Worm (Caenorhabditis elegans): ENCODE results near the gene rpl-15.

rpl-15 gene

ce11 chrIV:682726-683340 lies 28.5 kb upstream of the rpl-15 start (continued):
- TF ChIP-seq gmeb-1 (tag; optimal IDR thresholded peaks at IDR 0.05) = peak; percentile 69
- TF ChIP-seq ama-1 (optimal IDR thresholded peaks at IDR 0.05) = no peak
- peak; percentile 79 for TF ChIP-seq nhr-129 (tag; optimal IDR thresholded peaks at IDR 0.05)
- TF ChIP-seq elt-1 (tag; optimal IDR thresholded peaks at IDR 0.05) = no peak
- peak in 1 of 2 experiments; percentile 36 for TF ChIP-seq lsy-2 (tag; optimal IDR thresholded peaks at IDR 0.05)
- no peak for TF ChIP-seq nhr-23 (tag; optimal IDR thresholded peaks at IDR 0.05)
- TF ChIP-seq nhr-25 (tag; optimal IDR thresholded peaks at IDR 0.05) = no peak
- TF ChIP-seq mbf-1 (tag; optimal IDR thresholded peaks at IDR 0.05) = no peak
- peak; percentile 4 for TF ChIP-seq sem-4 (tag; optimal IDR thresholded peaks at IDR 0.05)
- peak; percentile 8 for TF ChIP-seq nhr-6 (tag; optimal IDR thresholded peaks at IDR 0.05)
- no peak for TF ChIP-seq skn-1 (tag; optimal IDR thresholded peaks at IDR 0.05)
- TF ChIP-seq unc-39 (tag; optimal IDR thresholded peaks at IDR 0.05) = no peak

- TF ChIP-seq ztf-1 (GFP tag; conservative IDR thresholded peaks at IDR 0.05) = no peak
These were observed 21.9 kb upstream of the rpl-15 start, which contains the start of gene K11H12.5 for ce11 chrIV:676280-676679. K11H12.5 (plus strand) TSS chrIV:676580.

DNA sequence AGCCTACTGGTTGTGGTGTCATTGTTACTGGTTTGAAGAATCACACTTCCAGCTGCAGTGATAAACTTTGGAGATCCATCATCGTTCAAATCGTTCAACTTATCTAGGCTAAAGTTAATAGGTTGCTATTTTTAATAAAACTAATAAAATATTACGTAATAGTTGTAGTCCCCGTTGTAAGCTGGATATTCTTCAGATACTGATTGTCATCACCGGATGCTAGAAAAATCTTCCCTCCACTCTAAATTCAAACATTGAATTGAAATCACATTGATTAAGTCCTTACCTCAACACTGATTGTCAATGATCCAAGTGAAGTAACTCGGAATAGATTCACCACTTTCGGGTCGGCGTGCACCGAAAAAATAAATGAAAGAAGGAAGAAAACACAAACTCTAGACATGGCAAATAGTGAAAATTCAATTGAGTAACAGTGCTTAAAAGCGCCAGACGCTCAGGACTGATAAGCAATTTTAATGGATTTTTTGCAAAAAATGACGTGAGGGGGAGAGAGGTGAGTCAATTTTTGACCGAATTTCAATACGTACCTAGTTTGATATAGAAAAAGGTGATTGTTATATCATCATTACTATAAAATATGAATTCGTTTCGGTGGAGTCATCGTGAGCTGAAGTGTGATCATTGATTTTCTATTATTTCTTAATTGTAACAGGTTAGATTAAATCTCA lies 21.2 kb upstream of the rpl-15 start, which contains the start of the genes K11H12.4 and K11H12.10:
Gene K11H12.4, minus strand, starts transcription at position 413 of the 689 bp plus-strand sequence.
Gene K11H12.10, plus strand, starts transcription at position 605 of the 689 bp plus-strand sequence.
- TF ChIP-seq fos-1 (tag; optimal IDR thresholded peaks at IDR 0.05) = peak; percentile 81
- TF ChIP-seq alr-1 (tag; optimal IDR thresholded peaks at IDR 0.05) = no peak

- peak; percentile 58 for TF ChIP-seq sma-9 (GFP tag; optimal IDR thresholded peaks at IDR 0.05)
- no peak for TF ChIP-seq sma-9 (tag; optimal IDR thresholded peaks at IDR 0.05)
- no peak for TF ChIP-seq nhr-11 (tag; optimal IDR thresholded peaks at IDR 0.05)
- peak; percentile 81 for TF ChIP-seq fos-1 (tag; optimal IDR thresholded peaks at IDR 0.05)
- TF ChIP-seq ZK546.5 (tag; optimal IDR thresholded peaks at IDR 0.05) = no peak
These were observed 18.9 kb upstream of the rpl-15 start, which contains the start of gene K11H12.3 for ce11 chrIV:673313-673712. K11H12.3 (minus strand) TSS chrIV:673480.

ce11 chrIV:670455-670854 lies 16.1 kb upstream of the rpl-15 start, which contains the start of gene K11H12.11:
K11H12.11 (minus strand) TSS chrIV:670555.
- TF ChIP-seq fos-1 (tag; optimal IDR thresholded peaks at IDR 0.05) (peak; percentile 2), F13H6.1 (tag; optimal IDR thresholded peaks at IDR 0.05) (no peak)

DNA sequence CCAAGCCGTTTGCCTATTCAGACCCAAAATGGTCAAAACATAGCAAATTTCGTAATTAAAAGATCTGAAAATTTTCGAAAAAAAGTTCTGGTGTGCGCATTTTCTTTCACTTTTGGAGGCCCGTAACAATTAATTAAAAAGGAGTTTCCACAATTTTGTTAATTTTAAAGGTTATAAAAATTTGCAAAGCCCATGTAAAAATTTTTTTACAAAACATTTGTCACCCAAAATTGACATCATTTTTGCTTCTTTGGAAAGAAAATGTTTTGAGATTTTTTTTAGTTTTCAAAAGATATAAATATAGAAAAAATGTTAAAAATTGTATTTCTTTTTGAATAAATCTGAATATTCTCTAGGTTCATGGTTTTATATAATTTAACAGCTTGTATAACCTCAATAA lies 12.6 kb upstream of the rpl-15 start, which contains the start of gene K11H12.6:
Gene K11H12.6, plus strand, starts transcription at position 301 of the 400 bp plus-strand sequence.
- TF ChIP-seq ceh-16 (tag; optimal IDR thresholded peaks at IDR 0.05) = no peak
- no peak for TF ChIP-seq nhr-12 (tag; optimal IDR thresholded peaks at IDR 0.05)
- no peak for TF ChIP-seq snpc-4 (tag; optimal IDR thresholded peaks at IDR 0.05)
- TF ChIP-seq F13H6.1 (tag; optimal IDR thresholded peaks at IDR 0.05) = no peak
- no peak for TF ChIP-seq aly-2 (tag; optimal IDR thresholded peaks at IDR 0.05)
- no peak for TF ChIP-seq crh-2 (tag; optimal IDR thresholded peaks at IDR 0.05)
- TF ChIP-seq ztf-11 (tag; optimal IDR thresholded peaks at IDR 0.05) = no peak
- no peak for TF ChIP-seq elt-1 (tag; optimal IDR thresholded peaks at IDR 0.05)
- TF ChIP-seq dmd-4 (tag; optimal IDR thresholded peaks at IDR 0.05) = no peak
- no peak for TF ChIP-seq peb-1 (tag; optimal IDR thresholded peaks at IDR 0.05)
- TF ChIP-seq Y55F3AM.14 (GFP tag; optimal IDR thresholded peaks at IDR 0.05) = no peak
- TF ChIP-seq unc-62 (GFP tag; optimal IDR thresholded peaks at IDR 0.05) = no peak
- no peak for TF ChIP-seq nhr-25 (tag; optimal IDR thresholded peaks at IDR 0.05)
- TF ChIP-seq ceh-82 (tag; optimal IDR thresholded peaks at IDR 0.05) = no peak
- no peak for TF ChIP-seq lsy-2 (tag; optimal IDR thresholded peaks at IDR 0.05)
- no peak for TF ChIP-seq nhr-237 (tag; optimal IDR thresholded peaks at IDR 0.05)
- TF ChIP-seq fos-1 (tag; optimal IDR thresholded peaks at IDR 0.05) = no peak
- TF ChIP-seq nhr-21 (tag; optimal IDR thresholded peaks at IDR 0.05) = no peak
